Fruit fly (Drosophila melanogaster): Measurements from ENCODE around the gene CG34124.

Gene CG34124

DNA sequence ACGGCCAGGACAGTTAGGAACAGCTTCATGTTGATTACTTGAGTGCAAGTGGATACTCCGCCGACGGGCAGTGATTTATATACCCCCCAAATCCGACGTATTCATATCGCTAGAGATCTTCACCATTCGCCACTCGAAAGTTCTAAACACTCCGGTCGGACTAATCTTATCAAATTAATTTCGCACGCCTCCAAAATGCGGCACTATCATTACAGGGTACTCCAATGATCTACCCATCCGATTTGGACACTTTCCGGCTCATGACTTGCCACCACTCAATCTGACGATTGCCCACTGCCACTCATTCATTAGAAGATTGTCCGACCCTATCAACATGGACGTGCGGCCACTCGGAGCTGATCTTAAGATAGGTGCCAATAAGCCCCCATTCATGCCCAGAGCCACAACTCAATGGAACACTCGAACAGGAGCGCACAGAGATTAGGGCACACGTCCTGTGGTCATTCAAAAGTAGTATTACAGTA, 5.1 kb upstream of the CG34124 start, which contains the start of gene Jon25Bii:
Gene Jon25Bii, minus strand, starts transcription at position 51 of the 485 bp plus-strand sequence.
- no peak for TF ChIP-seq CG9948 (tag; optimal IDR thresholded peaks at IDR 0.05)
- no peak for TF ChIP-seq Pif1A (GFP tag; optimal IDR thresholded peaks at IDR 0.05)
- TF ChIP-seq CG8301 (tag; optimal IDR thresholded peaks at IDR 0.05), result no peak
- no peak for TF ChIP-seq CG14655 (GFP tag; optimal IDR thresholded peaks at IDR 0.05)
- no peak for TF ChIP-seq Snoo (tag; optimal IDR thresholded peaks at IDR 0.05)
- no peak for TF ChIP-seq fd96Ca (GFP tag; IDR thresholded peaks at IDR 0.05)
- TF ChIP-seq CG4496 (GFP tag; IDR thresholded peaks at IDR 0.05), result no peak
- no peak for TF ChIP-seq Pif1B (GFP tag; optimal IDR thresholded peaks at IDR 0.05)
- TF ChIP-seq CG34367 (tag; optimal IDR thresholded peaks at IDR 0.05), result no peak
- no peak for TF ChIP-seq CG13204 (GFP tag; optimal IDR thresholded peaks at IDR 0.05)

DNA sequence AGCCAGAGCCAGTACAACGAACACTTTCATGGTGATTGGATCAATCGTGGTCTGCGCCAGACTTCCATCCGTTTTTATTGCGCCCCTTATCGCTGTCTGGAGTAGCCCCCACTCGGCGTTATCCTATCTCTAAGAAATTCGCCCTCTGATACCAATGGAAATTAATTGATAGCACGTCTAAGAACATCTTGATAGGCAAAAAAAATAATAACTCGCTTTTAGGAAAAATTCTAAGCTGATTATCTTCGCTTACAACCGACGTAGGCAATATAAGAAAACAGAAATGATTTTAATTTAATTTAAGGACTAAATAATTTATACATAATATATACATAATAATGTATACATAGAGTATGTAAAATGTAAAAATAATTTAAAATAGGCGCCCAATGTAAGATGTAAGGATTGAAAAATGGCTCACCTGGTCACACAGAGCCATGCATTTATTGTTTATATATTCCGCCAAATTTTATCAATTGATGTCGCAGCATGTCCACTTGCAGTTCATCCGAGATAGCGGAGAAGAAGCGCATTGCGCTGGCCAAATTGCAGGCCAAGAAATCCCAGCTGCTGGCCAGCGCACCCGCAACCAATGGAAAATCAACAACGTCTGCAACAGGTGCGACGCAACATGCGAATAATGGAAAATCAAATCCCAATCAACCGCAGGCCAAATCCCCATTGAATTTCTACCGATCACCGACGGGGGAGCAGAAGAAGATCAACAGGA, 3.0 kb upstream of the CG34124 start, which contains the start of the genes Jon25Bi and Marcal1:
Gene Jon25Bi, minus strand, starts transcription at position 51 of the 730 bp plus-strand sequence.
Gene Marcal1, plus strand, starts transcription at position 416 of the 730 bp plus-strand sequence.
- TF ChIP-seq Pif1A (GFP tag; optimal IDR thresholded peaks at IDR 0.05), result no peak
- no peak for TF ChIP-seq CG32121 (GFP tag; IDR thresholded peaks at IDR 0.05)
- no peak for TF ChIP-seq Ets98B (GFP tag; IDR thresholded peaks at IDR 0.05)
- no peak for TF ChIP-seq CG8301 (tag; optimal IDR thresholded peaks at IDR 0.05)
- no peak for TF ChIP-seq CG34367 (tag; optimal IDR thresholded peaks at IDR 0.05)
- TF ChIP-seq CG4496 (GFP tag; IDR thresholded peaks at IDR 0.05), result no peak
- TF ChIP-seq Snoo (tag; optimal IDR thresholded peaks at IDR 0.05), result no peak
- TF ChIP-seq CG17806 (tag; optimal IDR thresholded peaks at IDR 0.05), result no peak
- TF ChIP-seq Pif1B (GFP tag; optimal IDR thresholded peaks at IDR 0.05), result no peak
- no peak for TF ChIP-seq CG8159 (tag; optimal IDR thresholded peaks at IDR 0.05)
- TF ChIP-seq CG14655 (GFP tag; optimal IDR thresholded peaks at IDR 0.05), result no peak
- no peak for TF ChIP-seq CG13204 (GFP tag; optimal IDR thresholded peaks at IDR 0.05)
- no peak for TF ChIP-seq CG12605 (GFP tag; IDR thresholded peaks at IDR 0.05)
- TF ChIP-seq CG15710 (tag; optimal IDR thresholded peaks at IDR 0.05), result no peak
- no peak for TF ChIP-seq fd96Ca (GFP tag; IDR thresholded peaks at IDR 0.05)
- TF ChIP-seq D1 (tag; optimal IDR thresholded peaks at IDR 0.05), result no peak
- no peak for TF ChIP-seq CG9948 (tag; optimal IDR thresholded peaks at IDR 0.05)
- TF ChIP-seq rn (GFP tag; IDR thresholded peaks at IDR 0.05), result no peak
- TF ChIP-seq EcR (GFP tag; optimal IDR thresholded peaks at IDR 0.05), result no peak

DNA sequence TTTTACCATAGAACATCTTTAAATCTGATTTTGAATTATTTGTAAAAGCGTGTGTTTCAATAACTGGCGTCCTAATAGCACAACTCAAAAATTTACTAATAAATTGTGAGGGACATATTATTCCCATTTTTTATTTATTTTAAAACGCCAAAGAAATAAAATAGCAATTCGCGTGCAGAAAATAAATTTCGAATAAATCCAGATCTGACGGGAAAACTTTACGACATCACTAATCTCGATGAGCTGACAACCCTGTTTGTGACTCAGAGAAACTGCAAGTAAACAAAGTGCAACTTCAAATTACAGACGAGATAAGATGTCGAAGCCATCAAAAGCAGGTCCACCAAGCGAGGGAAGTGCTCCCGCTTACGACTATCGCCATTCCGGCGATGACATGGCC, 7.2 kb downstream of the CG34124 start, which contains the start of gene CG34125:
Gene CG34125, plus strand, starts transcription at position 254 of the 400 bp plus-strand sequence.
- TF ChIP-seq gl (tag; optimal IDR thresholded peaks at IDR 0.05), result no peak
- no peak for TF ChIP-seq CG14655 (GFP tag; optimal IDR thresholded peaks at IDR 0.05)
- no peak for TF ChIP-seq D1 (tag; optimal IDR thresholded peaks at IDR 0.05)
- TF ChIP-seq CG34367 (tag; optimal IDR thresholded peaks at IDR 0.05), result no peak
- no peak for TF ChIP-seq CG8159 (tag; optimal IDR thresholded peaks at IDR 0.05)
- no peak for TF ChIP-seq CG10348 (GFP tag; IDR thresholded peaks at IDR 0.05)
- no peak for TF ChIP-seq fd96Ca (GFP tag; IDR thresholded peaks at IDR 0.05)
- no peak for TF ChIP-seq Ets98B (GFP tag; IDR thresholded peaks at IDR 0.05)
- TF ChIP-seq EcR (GFP tag; optimal IDR thresholded peaks at IDR 0.05), result no peak
- TF ChIP-seq CG32121 (GFP tag; IDR thresholded peaks at IDR 0.05), result no peak
- no peak for TF ChIP-seq CG4496 (GFP tag; IDR thresholded peaks at IDR 0.05)
- TF ChIP-seq Snoo (tag; optimal IDR thresholded peaks at IDR 0.05), result no peak
- no peak for TF ChIP-seq Pif1A (GFP tag; optimal IDR thresholded peaks at IDR 0.05)
- TF ChIP-seq rn (GFP tag; IDR thresholded peaks at IDR 0.05), result no peak
- TF ChIP-seq CG8301 (tag; optimal IDR thresholded peaks at IDR 0.05), result no peak

DNA sequence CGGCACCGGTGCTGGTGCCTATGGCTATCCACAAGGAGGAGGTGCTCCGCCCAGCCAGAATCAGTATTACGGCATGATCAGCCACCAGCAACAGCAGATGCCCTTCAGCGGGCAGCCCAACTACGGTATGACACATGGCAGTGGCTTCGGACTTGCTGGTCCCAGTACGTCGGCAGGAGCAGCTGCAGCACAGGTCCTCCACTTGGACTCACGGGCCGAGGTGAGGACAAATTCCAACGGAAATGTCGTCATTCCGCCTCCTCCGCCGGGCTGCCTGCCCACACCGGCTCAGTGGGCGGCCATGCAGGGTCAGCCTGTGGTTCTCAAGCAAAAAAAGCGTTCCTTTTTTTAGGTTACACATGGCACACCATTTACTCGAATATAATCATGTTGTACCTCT, 7.7 kb downstream of the CG34124 start:
- TF ChIP-seq CG13204 (GFP tag; optimal IDR thresholded peaks at IDR 0.05) (no peak), Pif1A (GFP tag; optimal IDR thresholded peaks at IDR 0.05) (no peak), rn (GFP tag; IDR thresholded peaks at IDR 0.05) (no peak), CG32121 (GFP tag; IDR thresholded peaks at IDR 0.05) (no peak), Snoo (tag; optimal IDR thresholded peaks at IDR 0.05) (no peak), CG10348 (GFP tag; IDR thresholded peaks at IDR 0.05) (no peak), CG14655 (GFP tag; optimal IDR thresholded peaks at IDR 0.05) (no peak), EcR (GFP tag; optimal IDR thresholded peaks at IDR 0.05) (no peak), fd96Ca (GFP tag; IDR thresholded peaks at IDR 0.05) (no peak), D1 (tag; optimal IDR thresholded peaks at IDR 0.05) (no peak), CG15710 (tag; optimal IDR thresholded peaks at IDR 0.05) (no peak), CG12605 (GFP tag; IDR thresholded peaks at IDR 0.05) (no peak), CG17806 (tag; optimal IDR thresholded peaks at IDR 0.05) (no peak), Pif1B (GFP tag; optimal IDR thresholded peaks at IDR 0.05) (no peak), gl (tag; optimal IDR thresholded peaks at IDR 0.05) (no peak), CG8301 (tag; optimal IDR thresholded peaks at IDR 0.05) (no peak), CG8159 (tag; optimal IDR thresholded peaks at IDR 0.05) (no peak), Ets98B (GFP tag; IDR thresholded peaks at IDR 0.05) (no peak)

DNA sequence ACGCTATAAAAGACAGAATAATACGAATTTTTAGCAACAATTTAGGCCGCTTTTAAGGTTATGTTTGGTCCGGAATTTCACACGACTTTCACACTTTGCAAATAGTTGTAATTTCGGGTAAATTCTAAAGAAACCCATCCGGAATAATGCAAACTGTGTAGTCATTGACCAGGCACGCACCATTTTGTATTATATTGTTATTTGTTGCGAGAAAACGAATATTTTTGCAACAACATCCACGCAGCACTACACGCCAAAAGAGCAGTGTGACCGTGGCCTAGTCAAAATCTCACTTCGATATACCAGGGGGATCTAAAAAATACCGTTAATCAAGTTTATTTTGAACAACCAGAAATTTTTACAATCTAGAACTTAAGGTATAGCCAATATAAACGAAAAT, 9.3 kb downstream of the CG34124 start, which contains the start of gene eIF3i:
Gene eIF3i, minus strand, starts transcription at position 265 of the 400 bp plus-strand sequence.
- no peak for TF ChIP-seq CG10348 (GFP tag; IDR thresholded peaks at IDR 0.05)
- TF ChIP-seq D1 (tag; optimal IDR thresholded peaks at IDR 0.05), result no peak
- TF ChIP-seq gl (tag; optimal IDR thresholded peaks at IDR 0.05), result no peak
- TF ChIP-seq CG8301 (tag; optimal IDR thresholded peaks at IDR 0.05), result no peak
- no peak for TF ChIP-seq CG4496 (GFP tag; IDR thresholded peaks at IDR 0.05)
- no peak for TF ChIP-seq rn (GFP tag; IDR thresholded peaks at IDR 0.05)
- no peak for TF ChIP-seq CG17806 (tag; optimal IDR thresholded peaks at IDR 0.05)
- no peak for TF ChIP-seq CG8159 (tag; optimal IDR thresholded peaks at IDR 0.05)
- TF ChIP-seq CG32121 (GFP tag; IDR thresholded peaks at IDR 0.05), result no peak
- TF ChIP-seq Pif1A (GFP tag; optimal IDR thresholded peaks at IDR 0.05), result no peak
- TF ChIP-seq CG34367 (tag; optimal IDR thresholded peaks at IDR 0.05), result no peak
- no peak for TF ChIP-seq fd96Ca (GFP tag; IDR thresholded peaks at IDR 0.05)
- TF ChIP-seq CG9948 (tag; optimal IDR thresholded peaks at IDR 0.05), result no peak
- no peak for TF ChIP-seq Ets98B (GFP tag; IDR thresholded peaks at IDR 0.05)
